Worm (Caenorhabditis elegans): ENCODE results near the gene sri-19.
A peak's percentile ranks its signal among the peaks of the same experiment; 100 is the strongest.

The sri-19 gene

DNA sequence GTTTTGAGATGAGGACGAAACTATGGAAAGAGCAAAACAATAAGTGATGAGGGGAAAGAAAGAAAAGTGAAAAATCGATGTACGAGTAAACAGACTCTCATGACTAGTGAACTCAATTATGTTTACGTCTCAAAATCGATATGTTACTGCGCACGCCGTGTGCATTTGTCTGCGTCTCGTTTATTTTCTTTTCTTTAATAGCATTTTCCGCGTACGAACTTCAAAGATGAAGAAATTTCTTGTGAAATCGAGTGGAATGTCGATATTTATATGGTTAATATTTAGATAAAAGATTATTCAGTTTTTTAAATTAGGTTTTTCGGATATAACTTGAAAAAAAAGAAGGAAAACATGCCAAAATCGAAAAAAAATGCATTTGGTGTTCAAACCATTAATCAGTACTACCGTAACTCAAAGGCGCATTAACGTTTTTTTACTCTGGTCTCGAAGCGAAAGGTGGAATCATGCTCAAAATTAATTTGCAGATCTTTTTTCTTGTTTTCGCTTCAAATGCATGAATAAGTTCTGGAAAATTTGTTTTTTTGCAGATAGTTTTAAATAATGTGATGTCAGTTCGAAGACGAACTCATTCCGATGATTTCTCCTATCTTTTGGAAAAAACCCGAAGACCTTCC is 21.1 kb upstream of the sri-19 start, which contains the start of gene fic-1 (continued):
- TF ChIP-seq C16A3.4 (tag; optimal IDR thresholded peaks at IDR 0.05) (no peak), ceh-82 (tag; optimal IDR thresholded peaks at IDR 0.05) (peak; percentile 60 to 75 (median 63)), isw-1 (GFP tag; IDR thresholded peaks at IDR 0.05) (peak; percentile 51), ceh-90 (tag; optimal IDR thresholded peaks at IDR 0.05) (no peak), lin-14 (GFP tag; optimal IDR thresholded peaks at IDR 0.05) (peak; percentile 96), irx-1 (tag; optimal IDR thresholded peaks at IDR 0.05) (peak; percentile 57), nhr-47 (tag; optimal IDR thresholded peaks at IDR 0.05) (peak; percentile 57), snpc-4 (tag; optimal IDR thresholded peaks at IDR 0.05) (peak; percentile 13)

DNA sequence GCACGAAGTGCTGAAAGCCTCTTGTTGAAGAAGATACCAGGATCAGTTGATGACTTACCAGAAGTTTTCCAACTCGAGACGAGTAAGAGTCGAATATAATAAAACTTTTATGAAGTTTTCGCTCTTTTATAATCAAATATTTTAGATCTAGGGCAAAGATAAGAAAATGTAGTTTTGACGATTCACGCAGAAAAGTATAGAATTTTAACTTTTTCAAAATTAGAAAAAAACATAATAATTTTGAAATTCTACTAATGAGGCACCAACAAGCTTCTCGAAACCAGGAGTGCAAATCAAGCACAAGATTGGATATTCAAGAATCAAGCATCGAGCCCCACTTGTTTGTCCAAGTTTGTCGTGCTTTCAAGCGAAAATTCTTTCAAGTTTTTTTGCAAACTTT is 9.4 kb upstream of the sri-19 start, which contains the start of gene Y69E1A.1:
Y69E1A.1 (minus strand) TSS at position 101 of the 400 bp plus-strand sequence.
- TF ChIP-seq unc-62 (GFP tag; optimal IDR thresholded peaks at IDR 0.05) = no peak
- TF ChIP-seq unc-30 (tag; optimal IDR thresholded peaks at IDR 0.05) = no peak
- no peak for TF ChIP-seq ets-5 (GFP tag; IDR thresholded peaks at IDR 0.05)
- TF ChIP-seq dpl-1 (GFP tag; optimal IDR thresholded peaks at IDR 0.05) = no peak
- TF ChIP-seq nhr-19 (GFP tag; conservative IDR thresholded peaks at IDR 0.05) = no peak
- TF ChIP-seq C34B4.2 (tag; optimal IDR thresholded peaks at IDR 0.05) = no peak
- TF ChIP-seq F16B12.6 (tag; optimal IDR thresholded peaks at IDR 0.05) = no peak
- no peak for TF ChIP-seq ztf-11 (tag; optimal IDR thresholded peaks at IDR 0.05)
- no peak for TF ChIP-seq ceh-88 (GFP tag; IDR thresholded peaks at IDR 0.05)
- no peak for TF ChIP-seq irx-1 (tag; optimal IDR thresholded peaks at IDR 0.05)
- no peak for TF ChIP-seq jun-1 (tag; optimal IDR thresholded peaks at IDR 0.05)
- TF ChIP-seq Y116A8C.19 (tag; optimal IDR thresholded peaks at IDR 0.05; ENCODE audit: borderline replicate concordance) = no peak
- no peak for TF ChIP-seq skn-1 (tag; optimal IDR thresholded peaks at IDR 0.05)
- TF ChIP-seq nhr-11 (tag; optimal IDR thresholded peaks at IDR 0.05) = no peak
- TF ChIP-seq ztf-4 (tag; optimal IDR thresholded peaks at IDR 0.05) = no peak
- TF ChIP-seq hlh-17 (GFP tag; optimal IDR thresholded peaks at IDR 0.05; ENCODE audit: borderline replicate concordance) = no peak
- TF ChIP-seq tlp-1 (tag; optimal IDR thresholded peaks at IDR 0.05) = no peak
- TF ChIP-seq ceh-63 (GFP tag; optimal IDR thresholded peaks at IDR 0.05) = no peak

DNA sequence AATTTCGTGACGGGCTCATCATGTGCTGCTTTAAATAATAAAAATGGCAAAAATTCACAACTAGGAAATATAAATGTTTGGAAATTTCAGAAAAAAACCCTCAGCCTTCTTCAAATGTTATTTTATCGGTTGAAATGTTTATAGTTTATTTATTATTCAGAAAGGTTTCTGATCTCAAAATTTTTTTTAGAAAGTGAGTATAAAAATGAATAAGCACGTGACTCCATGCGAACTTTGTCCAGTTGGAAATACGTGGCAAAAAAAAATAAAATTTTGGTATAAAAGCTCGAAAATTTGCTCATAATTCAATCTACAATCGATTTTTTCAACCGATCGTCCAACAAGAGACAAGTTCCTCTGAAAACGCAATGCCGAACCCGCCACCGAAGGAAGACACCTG is 8.7 kb upstream of the sri-19 start, which contains the start of gene nsph-3.1:
nsph-3.1 (plus strand) TSS at position 301 of the 400 bp plus-strand sequence.
- TF ChIP-seq ztf-4 (tag; optimal IDR thresholded peaks at IDR 0.05) = no peak
- no peak for TF ChIP-seq isw-1 (GFP tag; IDR thresholded peaks at IDR 0.05)
- no peak for TF ChIP-seq C04F5.9 (tag; optimal IDR thresholded peaks at IDR 0.05)
- no peak for TF ChIP-seq skn-1 (tag; optimal IDR thresholded peaks at IDR 0.05)
- no peak for TF ChIP-seq mab-9 (GFP tag; IDR thresholded peaks at IDR 0.05)
- TF ChIP-seq ceh-63 (GFP tag; optimal IDR thresholded peaks at IDR 0.05) = no peak
- no peak for TF ChIP-seq efl-1 (optimal IDR thresholded peaks at IDR 0.05)
- no peak for TF ChIP-seq efl-1 (GFP tag; optimal IDR thresholded peaks at IDR 0.05 in 1 of 2)
- no peak for TF ChIP-seq blmp-1 (tag; optimal IDR thresholded peaks at IDR 0.05)
- TF ChIP-seq elt-2 (tag; optimal IDR thresholded peaks at IDR 0.05) = no peak
- TF ChIP-seq fkh-4 (tag; optimal IDR thresholded peaks at IDR 0.05; ENCODE audit: borderline replicate concordance) = no peak
- no peak for TF ChIP-seq sptf-1 (tag; optimal IDR thresholded peaks at IDR 0.05)
- no peak for TF ChIP-seq egl-13 (tag; optimal IDR thresholded peaks at IDR 0.05)
- TF ChIP-seq hlh-17 (GFP tag; optimal IDR thresholded peaks at IDR 0.05; ENCODE audit: borderline replicate concordance) = no peak
- no peak for TF ChIP-seq pqm-1 (tag; optimal IDR thresholded peaks at IDR 0.05)
- TF ChIP-seq sup-37 (GFP tag; optimal IDR thresholded peaks at IDR 0.05) = no peak
- TF ChIP-seq grh-1 (GFP tag; IDR thresholded peaks at IDR 0.05) = no peak
- TF ChIP-seq fkh-8 (tag; optimal IDR thresholded peaks at IDR 0.05) = no peak
- no peak for TF ChIP-seq nhr-84 (tag; optimal IDR thresholded peaks at IDR 0.05)

All from whole organism, L1 larva.